Fruit fly (Drosophila melanogaster) whole organism, embryonic: Measurements from ENCODE around the gene Mdh2.
A peak's percentile ranks its signal among the peaks of the same experiment; 100 is the strongest.

Source experiments
- Atf-2 ChIP-seq: fragments of 200-800 bp; sonication (Bioruptor generic); optimal IDR thresholded peaks from 2 replicates; lab custom pipeline; 2016; ENCODE audit warnings: missing biosample characterization, missing genetic modification characterization
- CG11723 ChIP-seq: fragments of 200-800 bp; sonication (Bioruptor generic); optimal IDR thresholded peaks from 2 replicates; lab custom pipeline; 2017; ENCODE audit warnings: missing biosample characterization, mild to moderate bottlenecking, missing genetic modification characterization
- CG13296 ChIP-seq: fragments of 200-800 bp; sonication (Bioruptor generic); optimal IDR thresholded peaks from 3 replicates; lab custom pipeline; 2018; ENCODE audit warnings: missing biosample characterization, mild to moderate bottlenecking, missing genetic modification characterization
- CG13894 ChIP-seq: fragments of 200-800 bp; sonication (Bioruptor generic); optimal IDR thresholded peaks from 3 replicates; lab custom pipeline; 2018; ENCODE audit warnings: missing biosample characterization, mild to moderate bottlenecking, missing genetic modification characterization, moderate library complexity
- CG14441 ChIP-seq: fragments of 200-800 bp; sonication (Bioruptor generic); IDR thresholded peaks from 2 replicates; pipeline ENCODE4 v1.3.6; 2022; ENCODE audit warnings: missing biosample characterization, missing genetic modification characterization
- CG17359 ChIP-seq: fragments of 200-800 bp; sonication (Bioruptor generic); optimal IDR thresholded peaks from 3 replicates; lab custom pipeline; 2018; ENCODE audit warnings: missing biosample characterization, mild to moderate bottlenecking, missing genetic modification characterization, moderate library complexity
- CG17361 ChIP-seq: fragments of 200-800 bp; sonication (Bioruptor generic); IDR thresholded peaks from 3 replicates; pipeline ENCODE4 v1.3.6; 2022; ENCODE audit warnings: missing biosample characterization, missing genetic modification characterization
- CG1832 ChIP-seq: fragments of 200-800 bp; sonication (Bioruptor generic); optimal IDR thresholded peaks from 2 replicates; lab custom pipeline; 2017; ENCODE audit warnings: missing biosample characterization, mild to moderate bottlenecking, missing genetic modification characterization, inconsistent platforms
- CG2120 ChIP-seq: fragments of 200-800 bp; sonication (Bioruptor generic); optimal IDR thresholded peaks from 3 replicates; lab custom pipeline; 2016; ENCODE audit warnings: missing biosample characterization, missing genetic modification characterization
- CG2875 ChIP-seq: fragments of 200-800 bp; sonication (Bioruptor generic); optimal IDR thresholded peaks from 2 replicates; lab custom pipeline; 2017; ENCODE audit warnings: missing biosample characterization, mild to moderate bottlenecking, missing genetic modification characterization, missing genetic modification reagents
- CG32767 ChIP-seq: fragments of 200-800 bp; sonication (Bioruptor generic); IDR thresholded peaks from 2 replicates; pipeline ENCODE4 v1.3.6; 2022; ENCODE audit warnings: missing biosample characterization, missing genetic modification characterization
- CG32772 ChIP-seq: fragments of 200-800 bp; sonication (Bioruptor generic); IDR thresholded peaks from 2 replicates; pipeline ENCODE4 v1.3.6; 2022; ENCODE audit warnings: missing biosample characterization, missing genetic modification characterization
- CG33213 ChIP-seq: fragments of 200-800 bp; sonication (Bioruptor generic); optimal IDR thresholded peaks from 3 replicates; lab custom pipeline; 2016; ENCODE audit warnings: missing biosample characterization, missing genetic modification characterization
- CG3407 ChIP-seq: fragments of 200-800 bp; sonication (Bioruptor generic); optimal IDR thresholded peaks from 2 replicates; lab custom pipeline; 2018; ENCODE audit warnings: missing biosample characterization, mild to moderate bottlenecking, missing genetic modification characterization
- CG34376 ChIP-seq: fragments of 200-800 bp; sonication (Bioruptor generic); optimal IDR thresholded peaks from 2 replicates; lab custom pipeline; 2018; ENCODE audit warnings: missing biosample characterization, mild to moderate bottlenecking, missing genetic modification characterization
- CG42726 ChIP-seq: fragments of 200-800 bp; sonication (Bioruptor generic); IDR thresholded peaks from 2 replicates; pipeline ENCODE4 v1.3.6; 2022; ENCODE audit warnings: missing biosample characterization, missing genetic modification characterization; ENCODE audit not compliant: partially characterized antibody
- CG4424 ChIP-seq: fragments of 200-800 bp; sonication (Bioruptor generic); optimal IDR thresholded peaks from 3 replicates; lab custom pipeline; 2016; ENCODE audit warnings: missing biosample characterization, missing genetic modification characterization
- CG4617 ChIP-seq: fragments of 200-800 bp; sonication (Bioruptor generic); optimal IDR thresholded peaks from 3 replicates; lab custom pipeline; 2016; ENCODE audit warnings: missing biosample characterization, missing genetic modification characterization, borderline replicate concordance
- CG6175 ChIP-seq: fragments of 200-800 bp; sonication (Bioruptor generic); IDR thresholded peaks from 3 replicates; pipeline ENCODE4 v1.3.6; 2022; ENCODE audit warnings: missing biosample characterization, missing genetic modification characterization
- CG6765 ChIP-seq: fragments of 200-800 bp; sonication (Bioruptor generic); optimal IDR thresholded peaks from 3 replicates; lab custom pipeline; 2017; ENCODE audit warnings: missing biosample characterization, mild to moderate bottlenecking, missing genetic modification characterization
- CG7839 ChIP-seq: fragments of 200-800 bp; sonication (Bioruptor generic); optimal IDR thresholded peaks from 3 replicates; lab custom pipeline; 2018; ENCODE audit warnings: missing biosample characterization, mild to moderate bottlenecking, missing genetic modification characterization, moderate library complexity
- CG8478 ChIP-seq: fragments of >200 bp; optimal IDR thresholded peaks from 2 replicates; lab custom pipeline; 2018
- CG8765 ChIP-seq: fragments of 200-800 bp; sonication (Bioruptor generic); IDR thresholded peaks from 2 replicates; pipeline ENCODE4 v1.3.6; 2022; ENCODE audit warnings: missing biosample characterization, missing genetic modification characterization
- Camta ChIP-seq: fragments of 200-800 bp; sonication (Bioruptor generic); optimal IDR thresholded peaks from 2 replicates; lab custom pipeline; 2016; ENCODE audit warnings: missing biosample characterization, missing genetic modification characterization
- Dip2 ChIP-seq: fragments of 200-800 bp; sonication (Bioruptor generic); IDR thresholded peaks from 2 replicates; pipeline ENCODE4 v1.3.6; 2022; ENCODE audit warnings: missing biosample characterization, missing genetic modification characterization
- HmgZ ChIP-seq: fragments of 200-800 bp; sonication (Bioruptor generic); optimal IDR thresholded peaks from 2 replicates; lab custom pipeline; 2018; ENCODE audit warnings: missing biosample characterization, mild to moderate bottlenecking, missing genetic modification characterization
- Jarid2 ChIP-seq: fragments of 200-800 bp; sonication (Bioruptor generic); optimal IDR thresholded peaks from 3 replicates; lab custom pipeline; 2017; ENCODE audit warnings: mild to moderate bottlenecking, missing biosample characterization, missing genetic modification reagents, missing genetic modification characterization
- Max ChIP-seq: fragments of 200-800 bp; sonication (Bioruptor generic); optimal IDR thresholded peaks from 2 replicates; lab custom pipeline; 2016; ENCODE audit warnings: missing biosample characterization, mild to moderate bottlenecking, missing genetic modification characterization
- NC2α ChIP-seq: fragments of 200-800 bp; sonication (Bioruptor generic); optimal IDR thresholded peaks from 2 replicates; lab custom pipeline; 2016; ENCODE audit warnings: missing biosample characterization, missing genetic modification characterization
- Nf-YA ChIP-seq: fragments of 200-800 bp; sonication (Bioruptor generic); IDR thresholded peaks from 2 replicates; pipeline ENCODE4 v1.3.6; 2022; ENCODE audit warnings: missing biosample characterization, missing genetic modification characterization
- Rfx ChIP-seq: fragments of 200-800 bp; sonication (Bioruptor generic); IDR thresholded peaks from 2 replicates; pipeline ENCODE4 v1.3.6; 2022; ENCODE audit warnings: missing biosample characterization, missing genetic modification characterization
- Six4 ChIP-seq: fragments of 200-800 bp; sonication (Bioruptor generic); optimal IDR thresholded peaks from 2 replicates; lab custom pipeline; 2016; ENCODE audit warnings: missing biosample characterization, missing genetic modification characterization
- Sox100B ChIP-seq: fragments of 200-800 bp; sonication (Bioruptor generic); optimal IDR thresholded peaks from 3 replicates; lab custom pipeline; 2018; ENCODE audit warnings: missing biosample characterization, mild to moderate bottlenecking, missing genetic modification characterization
- Xrp1 ChIP-seq: fragments of 200-800 bp; sonication (Bioruptor generic); IDR thresholded peaks from 2 replicates; pipeline ENCODE4 v1.3.6; 2022; ENCODE audit warnings: missing biosample characterization, missing genetic modification characterization
- ac ChIP-seq: fragments of 200-800 bp; sonication (Bioruptor generic); optimal IDR thresholded peaks from 3 replicates; lab custom pipeline; 2017; ENCODE audit warnings: missing biosample characterization, mild to moderate bottlenecking, missing genetic modification characterization
- bowl ChIP-seq: fragments of 200-800 bp; sonication (Bioruptor generic); IDR thresholded peaks from 2 replicates; pipeline ENCODE4 v1.3.6; 2022; ENCODE audit warnings: missing biosample characterization, missing genetic modification characterization
- br ChIP-seq: fragments of >200 bp; optimal IDR thresholded peaks from 2 replicates; lab custom pipeline; 2017
- croc ChIP-seq: fragments of 200-800 bp; sonication (Bioruptor generic); conservative IDR thresholded peaks from 3 replicates; pipeline ENCODE4 v1.3.6; 2022; ENCODE audit warnings: missing biosample characterization, missing genetic modification characterization
- da ChIP-seq: fragments of 200-800 bp; sonication (Bioruptor generic); optimal IDR thresholded peaks from 2 replicates; lab custom pipeline; 2016; ENCODE audit warnings: missing biosample characterization, missing genetic modification characterization
- dmrt11E ChIP-seq: fragments of 200-800 bp; sonication (Bioruptor generic); optimal IDR thresholded peaks from 3 replicates; lab custom pipeline; 2018; ENCODE audit warnings: missing biosample characterization, mild to moderate bottlenecking, missing genetic modification characterization, moderate library complexity
- esg ChIP-seq: fragments of 200-800 bp; sonication (Bioruptor generic); conservative IDR thresholded peaks from 2 replicates; pipeline ENCODE4 v1.3.6; 2022; ENCODE audit warnings: missing biosample characterization, missing genetic modification characterization
- ewg ChIP-seq: fragments of 200-800 bp; sonication (Bioruptor generic); optimal IDR thresholded peaks from 3 replicates; lab custom pipeline; 2017; ENCODE audit warnings: mild to moderate bottlenecking, missing biosample characterization, missing genetic modification reagents, missing genetic modification characterization
- fru ChIP-seq: fragments of >200 bp; optimal IDR thresholded peaks from 2 replicates; lab custom pipeline; 2017
- fu2 ChIP-seq: fragments of 200-800 bp; sonication (Bioruptor generic); optimal IDR thresholded peaks from 2 replicates; lab custom pipeline; 2016; ENCODE audit warnings: missing biosample characterization, missing genetic modification characterization
- kay ChIP-seq: fragments of 200-800 bp; sonication (Bioruptor generic); optimal IDR thresholded peaks from 2 replicates; lab custom pipeline; 2016; ENCODE audit warnings: missing biosample characterization, missing genetic modification characterization
- lbe ChIP-seq: fragments of 200-800 bp; sonication (Bioruptor generic); optimal IDR thresholded peaks from 2 replicates; lab custom pipeline; 2016; ENCODE audit warnings: missing biosample characterization, mild to moderate bottlenecking, missing genetic modification characterization
- nerfin-1 ChIP-seq: fragments of 200-800 bp; sonication (Bioruptor generic); optimal IDR thresholded peaks from 3 replicates; lab custom pipeline; 2019; ENCODE audit warnings: missing biosample characterization, mild to moderate bottlenecking, missing genetic modification characterization, moderate library complexity
- run ChIP-seq: fragments of 200-800 bp; sonication (Bioruptor generic); optimal IDR thresholded peaks from 3 replicates; lab custom pipeline; 2018; ENCODE audit warnings: missing biosample characterization, mild to moderate bottlenecking, missing genetic modification characterization
- sisA ChIP-seq: fragments of 200-800 bp; sonication (Bioruptor generic); IDR thresholded peaks from 2 replicates; pipeline ENCODE4 v1.3.6; 2022; ENCODE audit warnings: missing biosample characterization, missing genetic modification characterization
- slbo ChIP-seq: fragments of 200-800 bp; sonication (Bioruptor generic); IDR thresholded peaks from 2 replicates; pipeline ENCODE4 v1.3.6; 2022; ENCODE audit warnings: missing biosample characterization, missing genetic modification characterization
- vfl ChIP-seq: fragments of 200-800 bp; sonication (Bioruptor generic); optimal IDR thresholded peaks from 2 replicates; lab custom pipeline; 2016; ENCODE audit warnings: missing biosample characterization, missing genetic modification characterization
- zfh1 ChIP-seq: fragments of 200-800 bp; sonication (Bioruptor generic); IDR thresholded peaks from 3 replicates; pipeline ENCODE4 v1.3.6; 2022; ENCODE audit warnings: missing biosample characterization, missing genetic modification characterization
- zfh2 ChIP-seq: fragments of 200-800 bp; sonication (Bioruptor generic); optimal IDR thresholded peaks from 2 replicates; lab custom pipeline; 2016; ENCODE audit warnings: missing biosample characterization, missing genetic modification characterization

Mdh2 gene

DNA sequence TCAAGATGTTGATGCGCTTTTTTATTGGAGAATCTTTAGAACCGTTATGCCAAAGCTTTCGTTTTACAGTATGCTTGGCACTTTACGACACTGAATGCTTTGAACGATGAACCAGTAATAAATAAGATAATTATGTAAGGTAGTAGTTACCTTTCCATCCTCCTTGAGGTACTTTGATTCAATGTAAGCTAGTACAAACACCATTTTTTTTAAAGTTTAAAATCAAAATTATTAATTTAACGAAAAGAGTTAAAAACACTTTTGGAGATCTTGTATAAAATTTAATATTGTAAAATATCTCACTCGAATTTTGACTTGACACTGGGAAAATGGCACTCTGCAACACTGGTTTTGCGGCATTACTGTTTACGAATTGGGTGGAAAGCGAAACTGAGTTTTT lies 40.8 kb upstream of the Mdh2 start, which contains the start of the genes Arp5 and CG7208 (continued):
- TF ChIP-seq nerfin-1 (tag; lab: Kevin White, UChicago) = peak; percentile 45
- 0 out of 2 replicates have a peak, but pooled peaks have one; percentile 51 for TF ChIP-seq Nf-YA
- peak; percentile 85 for TF ChIP-seq slbo (GFP tag; lab: Robert Waterston, UW)
- TF ChIP-seq CG7839 (tag; lab: Kevin White, UChicago) = no peak
- TF ChIP-seq CG4424 = peak; percentile 49
- TF ChIP-seq vfl (GFP tag; lab: Kevin White, UChicago) = peak; percentile 54
- TF ChIP-seq ewg = peak; percentile 48
- peak; percentile 72 for TF ChIP-seq CG34376 (GFP tag; lab: Kevin White, UChicago)
- TF ChIP-seq Six4 (GFP tag; lab: Kevin White, UChicago) = peak; percentile 40
- peak; percentile 53 for TF ChIP-seq CG33213 (GFP tag; lab: Kevin White, UChicago)
- TF ChIP-seq CG1832 (GFP tag; lab: Kevin White, UChicago) = no peak
- TF ChIP-seq CG32772 = no peak
- peak; percentile 80 for TF ChIP-seq HmgZ (tag; lab: Kevin White, UChicago)
- TF ChIP-seq Rfx (GFP tag; lab: Robert Waterston, UW) = peak; percentile 81
- TF ChIP-seq NC2α (GFP tag; lab: Kevin White, UChicago) = peak; percentile 6
- TF ChIP-seq esg (GFP tag; lab: Robert Waterston, UW) = peak; percentile 50
- TF ChIP-seq CG4617 (GFP tag; lab: Kevin White, UChicago) = peak; percentile 73
- TF ChIP-seq CG6765 = peak; percentile 34
- peak; percentile 64 for TF ChIP-seq Sox100B
- TF ChIP-seq Jarid2 (GFP tag; lab: Kevin White, UChicago) = no peak
- TF ChIP-seq CG2120 = peak; percentile 91
- peak; percentile 67 for TF ChIP-seq CG17361 (GFP tag; lab: Robert Waterston, UW)
- no peak for TF ChIP-seq CG6175
- TF ChIP-seq Dip2 = no peak
- TF ChIP-seq Camta (GFP tag; lab: Kevin White, UChicago) = peak; percentile 70
- TF ChIP-seq sisA (GFP tag; lab: Robert Waterston, UW) = peak; percentile 62
- TF ChIP-seq CG42726 (GFP tag; lab: Robert Waterston, UW) = no peak
- peak; percentile 30 for TF ChIP-seq CG3407 (GFP tag; lab: Kevin White, UChicago)
- no peak for TF ChIP-seq ac (GFP tag; lab: Kevin White, UChicago)
- TF ChIP-seq zfh1 = peak; percentile 39; the same call in 1 of the 3 replicates
- TF ChIP-seq bowl (GFP tag; lab: Robert Waterston, UW) = no peak
- TF ChIP-seq CG8765 = no peak
- peak; percentile 63 for TF ChIP-seq zfh2 (GFP tag; lab: Kevin White, UChicago)
- TF ChIP-seq Max = peak; percentile 78
- peak; percentile 43 for TF ChIP-seq kay (GFP tag; lab: Kevin White, UChicago)
- peak; percentile 34 for TF ChIP-seq dmrt11E (tag; lab: Kevin White, UChicago)
- TF ChIP-seq lbe = peak; percentile 56
- TF ChIP-seq CG8478 = no peak
- no peak for TF ChIP-seq da (GFP tag; lab: Kevin White, UChicago)
- TF ChIP-seq CG2875 (GFP tag; lab: Kevin White, UChicago) = no peak
- peak; percentile 74 for TF ChIP-seq CG17359
- TF ChIP-seq fu2 (GFP tag; lab: Kevin White, UChicago) = peak; percentile 62
- 0 out of 3 replicates have a peak, but pooled peaks have one; percentile 19 for TF ChIP-seq croc
- TF ChIP-seq run (tag; lab: Kevin White, UChicago) = no peak
- peak; percentile 45; the same call in 1 of the 2 replicates for TF ChIP-seq CG14441 (GFP tag; lab: Robert Waterston, UW)
- TF ChIP-seq Atf-2 (GFP tag; lab: Kevin White, UChicago) = peak; percentile 48
- no peak for TF ChIP-seq CG11723
- TF ChIP-seq CG13296 (GFP tag; lab: Kevin White, UChicago) = peak; percentile 73
- no peak for TF ChIP-seq fru
- peak; percentile 67 for TF ChIP-seq Xrp1
- no peak for TF ChIP-seq br (lab: Kevin White, UChicago)
- peak; percentile 69 for TF ChIP-seq CG13894 (tag; lab: Kevin White, UChicago)
- TF ChIP-seq CG32767 (GFP tag; lab: Robert Waterston, UW) = 0 out of 2 replicates have a peak, but pooled peaks have one; percentile 21
